Worm (Caenorhabditis elegans): ENCODE results near the gene rpl-39.

Gene rpl-39

ce11 chrV:7773647-7774046, 2.2 kb downstream of the rpl-39 start:
- no peak for TF ChIP-seq madf-10 (tag; optimal IDR thresholded peaks at IDR 0.05)
- TF ChIP-seq F33H1.4 (GFP tag; IDR thresholded peaks at IDR 0.05) = peak; percentile 57
- no peak for TF ChIP-seq pbrm-1 (GFP tag; IDR thresholded peaks at IDR 0.05)
- TF ChIP-seq lsl-1 (GFP tag; optimal IDR thresholded peaks at IDR 0.05) = peak; percentile 71
- TF ChIP-seq Y53G8AR.9 (GFP tag; conservative IDR thresholded peaks at IDR 0.05) = no peak
- no peak for TF ChIP-seq nhr-179 (tag; optimal IDR thresholded peaks at IDR 0.05)
- TF ChIP-seq ztf-28 (GFP tag; IDR thresholded peaks at IDR 0.05) = no peak
- peak; percentile 20 for TF ChIP-seq xnd-1 (tag; optimal IDR thresholded peaks at IDR 0.05)
- TF ChIP-seq egl-18 (GFP tag; IDR thresholded peaks at IDR 0.05) = no peak

DNA sequence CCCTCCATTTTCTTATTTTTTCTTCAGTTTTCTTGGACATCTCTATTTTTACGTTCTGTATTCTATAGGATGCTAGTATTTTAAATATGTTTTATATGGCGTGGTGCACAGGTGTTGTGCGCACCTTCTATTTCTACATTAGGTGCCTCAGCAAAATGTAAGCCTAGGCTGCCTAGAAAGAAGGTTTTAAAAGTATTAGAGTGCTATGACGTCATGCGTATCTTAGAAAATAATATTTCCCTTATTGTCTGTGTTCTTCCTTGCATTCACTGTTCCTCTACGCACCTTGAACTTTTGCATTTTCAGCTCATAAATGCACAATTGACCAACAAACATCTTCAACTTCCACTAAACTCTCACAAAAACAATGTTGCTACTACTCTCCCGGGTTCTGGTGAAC, 4.9 kb downstream of the rpl-39 start, which contains the start of gene frpr-3:
Gene frpr-3 (plus strand): TSS at position 301 of the 400 bp plus-strand sequence.
- no peak for TF ChIP-seq akir-1 (GFP tag; optimal IDR thresholded peaks at IDR 0.05)
- TF ChIP-seq ets-4 (GFP tag; optimal IDR thresholded peaks at IDR 0.05) = no peak
- TF ChIP-seq chd-7 (tag; optimal IDR thresholded peaks at IDR 0.05) = no peak
- TF ChIP-seq egl-44 (GFP tag; IDR thresholded peaks at IDR 0.05) = no peak
- no peak for TF ChIP-seq mel-28 (tag; optimal IDR thresholded peaks at IDR 0.05; ENCODE audit: borderline replicate concordance)
- TF ChIP-seq dpl-1 (GFP tag; optimal IDR thresholded peaks at IDR 0.05) = no peak

- TF ChIP-seq Y53G8AR.9 (GFP tag; conservative IDR thresholded peaks at IDR 0.05) (0 out of 2 replicates have a peak, but pooled peaks have one; percentile 1), C06A6.2 (GFP tag; conservative IDR thresholded peaks at IDR 0.05) (no peak)
These were observed 14.0 kb downstream of the rpl-39 start for ce11 chrV:7761906-7762305.

DNA sequence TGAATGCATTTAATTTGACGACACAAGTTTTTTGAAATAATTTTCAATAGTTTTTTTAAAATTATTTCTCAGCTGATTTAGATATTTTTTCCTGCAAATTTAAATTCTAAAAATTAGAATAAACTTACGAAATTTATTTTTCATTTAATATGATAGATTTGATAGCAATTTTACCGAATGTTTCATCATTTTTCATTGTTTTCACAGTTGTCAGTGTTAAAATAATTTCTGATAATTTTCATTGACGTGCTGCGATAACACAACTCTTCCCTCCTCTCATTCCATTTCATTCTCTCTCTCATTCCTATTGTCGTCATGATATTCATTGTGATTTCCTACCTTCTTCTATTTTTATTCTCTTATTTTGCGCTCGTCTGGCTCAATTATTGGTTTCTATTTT, 15.7 kb downstream of the rpl-39 start, which contains the start of gene hint-3:
Gene hint-3 (plus strand): TSS at position 301 of the 400 bp plus-strand sequence.
- TF ChIP-seq nhr-80 (tag; optimal IDR thresholded peaks at IDR 0.05) (peak; percentile 28), tbx-9 (tag; optimal IDR thresholded peaks at IDR 0.05; ENCODE audit: borderline replicate concordance) (no peak)

- TF ChIP-seq ceh-27 (GFP tag; optimal IDR thresholded peaks at IDR 0.05) (peak; percentile 44), lin-35 (GFP tag; optimal IDR thresholded peaks at IDR 0.05) (peak in 1 of 3 experiments; percentile 5), somi-1 (GFP tag; optimal IDR thresholded peaks at IDR 0.05) (peak; percentile 61), zim-3 (tag; optimal IDR thresholded peaks at IDR 0.05) (no peak), K12H6.12 (tag; optimal IDR thresholded peaks at IDR 0.05) (peak; percentile 73), lin-40 (tag; optimal IDR thresholded peaks at IDR 0.05) (peak; percentile 33), Y79H2A.3 (GFP tag; conservative IDR thresholded peaks at IDR 0.05) (no peak)
These were observed 16.6 kb downstream of the rpl-39 start for ce11 chrV:7759270-7759669.

DNA sequence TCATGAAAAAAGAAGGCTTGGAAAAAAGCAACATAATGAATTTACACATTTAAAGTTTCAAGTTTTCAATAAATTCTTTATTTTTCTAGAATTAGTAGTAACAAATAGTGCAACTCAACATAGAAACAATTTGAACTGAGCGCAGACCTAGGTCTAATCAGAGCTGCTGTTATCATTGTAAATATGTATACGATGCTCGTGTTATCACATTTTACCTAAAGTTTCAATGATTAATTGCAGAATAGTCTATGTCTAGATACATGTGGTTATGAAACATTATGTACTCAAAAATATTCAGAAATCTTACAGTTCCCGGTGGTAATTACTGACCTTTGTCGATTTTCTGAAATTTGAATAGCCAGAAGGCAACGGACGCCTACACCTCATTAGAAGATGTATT, 19.9 kb downstream of the rpl-39 start:
- TF ChIP-seq K11D2.4 (GFP tag; IDR thresholded peaks at IDR 0.05) = no peak
- no peak for TF ChIP-seq attf-6 (GFP tag; IDR thresholded peaks at IDR 0.05)
- TF ChIP-seq hmg-1.2 (GFP tag; IDR thresholded peaks at IDR 0.05) = no peak
- TF ChIP-seq egrh-3 (GFP tag; IDR thresholded peaks at IDR 0.05) = no peak
- TF ChIP-seq nfyb-1 (GFP tag; IDR thresholded peaks at IDR 0.05) = no peak
- TF ChIP-seq lin-26 (GFP tag; IDR thresholded peaks at IDR 0.05) = no peak
- no peak for TF ChIP-seq F33H1.4 (GFP tag; IDR thresholded peaks at IDR 0.05)
- TF ChIP-seq snpc-1.1 (tag; optimal IDR thresholded peaks at IDR 0.05; ENCODE audit: insufficient read depth) = no peak
- no peak for TF ChIP-seq F10E7.11 (tag; optimal IDR thresholded peaks at IDR 0.05)
